Worm (Caenorhabditis elegans): ENCODE measurements around the gene fbxb-118.

DNA sequence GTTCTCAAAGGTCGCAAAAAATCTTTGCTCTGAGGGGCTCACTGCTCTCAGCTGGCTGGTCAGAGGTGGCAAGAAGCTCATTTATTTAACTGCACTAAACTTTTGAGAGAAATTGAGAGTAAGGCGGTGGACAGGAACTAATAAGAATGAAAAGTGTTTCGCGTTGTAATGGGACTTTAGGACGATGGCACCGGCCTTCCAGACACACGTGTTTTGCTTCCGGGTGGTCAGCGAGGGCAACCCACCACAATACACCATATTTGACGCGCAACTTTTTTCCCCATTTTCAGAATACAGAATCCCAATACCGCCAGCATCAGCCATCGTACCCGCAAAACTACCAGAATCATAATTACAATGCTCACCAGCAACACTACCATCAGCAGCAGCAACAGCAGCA, 23.8 kb downstream of the fbxb-118 start:
- TF ChIP-seq blmp-1 (tag; optimal IDR thresholded peaks at IDR 0.05) = no peak
- no peak for TF ChIP-seq nhr-90 (tag; optimal IDR thresholded peaks at IDR 0.05; ENCODE audit: poor library complexity)
- no peak for TF ChIP-seq zag-1 (tag; optimal IDR thresholded peaks at IDR 0.05)

Measured in whole organism, L1 larva.